Worm (Caenorhabditis elegans): ENCODE data around the gene mdt-15.

mdt-15 gene

DNA sequence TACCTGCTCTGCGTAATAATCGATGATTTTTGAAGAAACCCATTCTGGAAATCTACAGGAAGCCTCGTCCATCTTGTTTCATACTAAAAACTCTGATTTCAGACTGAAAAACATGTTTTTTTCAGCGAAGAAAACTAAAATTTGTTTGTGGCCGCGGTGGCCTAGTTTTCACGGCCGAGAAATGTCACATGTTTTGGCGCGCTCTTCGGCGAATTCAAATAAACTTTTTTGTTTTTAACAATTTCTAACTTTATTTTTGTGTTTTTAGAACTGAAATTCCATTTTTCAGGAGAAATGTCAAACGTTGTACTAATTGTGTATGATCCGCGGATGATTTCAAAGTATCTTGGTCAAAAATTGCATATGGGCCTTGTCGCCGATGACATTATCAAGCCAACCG is 30.6 kb downstream of the mdt-15 start, which contains the start of the genes polq-1 and him-10:
Gene polq-1 (minus strand): TSS at position 190 of the 400 bp plus-strand sequence.
Gene him-10 (plus strand): TSS at position 290 of the 400 bp plus-strand sequence.
- no peak for TF ChIP-seq tbx-37 (GFP tag; conservative IDR thresholded peaks at IDR 0.05)
- TF ChIP-seq flt-1 (GFP tag; IDR thresholded peaks at IDR 0.05) = no peak
- no peak for TF ChIP-seq ceh-13 (GFP tag; optimal IDR thresholded peaks at IDR 0.05)
- no peak for TF ChIP-seq hmbx-1 (tag; optimal IDR thresholded peaks at IDR 0.05)
- no peak for TF ChIP-seq F13C5.2 (tag; optimal IDR thresholded peaks at IDR 0.05)
- no peak for TF ChIP-seq tra-4 (tag; optimal IDR thresholded peaks at IDR 0.05)
- no peak for TF ChIP-seq hmg-4 (GFP tag; optimal IDR thresholded peaks at IDR 0.05)
- no peak for TF ChIP-seq ceh-36 (tag; optimal IDR thresholded peaks at IDR 0.05)
- no peak for TF ChIP-seq scrt-1 (GFP tag; IDR thresholded peaks at IDR 0.05)
- TF ChIP-seq aly-1 (tag; optimal IDR thresholded peaks at IDR 0.05) = no peak
- TF ChIP-seq ama-1 (optimal IDR thresholded peaks at IDR 0.05) = no peak
- no peak for TF ChIP-seq hnd-1 (tag; optimal IDR thresholded peaks at IDR 0.05)
- no peak for TF ChIP-seq pes-1 (GFP tag; IDR thresholded peaks at IDR 0.05)
- no peak for TF ChIP-seq sea-1 (GFP tag; conservative IDR thresholded peaks at IDR 0.05)
- TF ChIP-seq ets-7 (tag; optimal IDR thresholded peaks at IDR 0.05) = no peak

DNA sequence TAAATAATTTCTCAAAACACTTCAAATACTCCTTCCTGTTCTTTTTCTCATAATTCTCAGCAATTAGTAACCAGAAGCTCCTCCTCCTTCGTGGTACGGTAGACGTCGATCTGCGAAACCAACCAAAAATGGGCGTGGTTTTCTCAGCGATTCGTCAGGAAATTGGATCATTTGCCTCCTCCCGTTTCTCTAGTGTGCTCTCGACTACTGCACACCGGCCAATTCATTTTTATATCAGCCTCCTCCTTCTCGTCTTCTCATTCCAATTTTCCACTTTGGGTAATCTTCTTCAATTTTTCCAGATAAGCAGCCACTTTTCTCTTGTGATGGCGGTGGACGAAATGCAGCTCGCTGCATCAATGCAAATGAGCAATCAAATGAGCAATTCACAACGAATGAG is 34.8 kb downstream of the mdt-15 start, which contains the start of gene ceh-10:
Gene ceh-10 (plus strand): TSS at position 301 of the 400 bp plus-strand sequence.
- TF ChIP-seq ceh-36 (tag; optimal IDR thresholded peaks at IDR 0.05) (no peak), sea-1 (GFP tag; conservative IDR thresholded peaks at IDR 0.05) (no peak), ets-7 (tag; optimal IDR thresholded peaks at IDR 0.05) (no peak), scrt-1 (GFP tag; IDR thresholded peaks at IDR 0.05) (no peak), hnd-1 (tag; optimal IDR thresholded peaks at IDR 0.05) (no peak), flt-1 (GFP tag; IDR thresholded peaks at IDR 0.05) (no peak), tra-4 (tag; optimal IDR thresholded peaks at IDR 0.05) (no peak), tbx-37 (GFP tag; conservative IDR thresholded peaks at IDR 0.05) (no peak)

DNA sequence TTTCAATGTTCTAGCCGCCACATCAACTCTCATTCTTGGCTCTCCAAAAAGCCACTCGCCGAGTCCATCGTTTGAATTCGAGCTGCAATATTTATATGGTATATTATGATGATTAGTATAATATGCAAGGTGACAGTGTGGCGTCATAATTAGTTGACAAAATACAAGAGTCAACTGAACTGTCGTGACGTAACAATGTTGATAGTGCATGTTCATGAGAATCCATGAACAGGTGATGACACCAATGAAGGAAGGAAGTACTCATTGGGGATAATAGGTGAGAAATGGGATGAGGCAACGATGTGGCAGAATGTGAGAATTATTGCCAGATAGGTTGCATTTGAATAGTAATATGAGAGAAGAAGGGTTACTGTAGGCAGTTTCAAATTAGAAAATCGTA is 38.6 kb downstream of the mdt-15 start:
- no peak for TF ChIP-seq tbx-37 (GFP tag; conservative IDR thresholded peaks at IDR 0.05)
- no peak for TF ChIP-seq ets-7 (tag; optimal IDR thresholded peaks at IDR 0.05)
- TF ChIP-seq hnd-1 (tag; optimal IDR thresholded peaks at IDR 0.05) = no peak
- TF ChIP-seq tbx-11 (GFP tag; IDR thresholded peaks at IDR 0.05) = no peak
- TF ChIP-seq pes-1 (GFP tag; IDR thresholded peaks at IDR 0.05) = no peak
- no peak for TF ChIP-seq sea-1 (GFP tag; conservative IDR thresholded peaks at IDR 0.05)
- no peak for TF ChIP-seq scrt-1 (GFP tag; IDR thresholded peaks at IDR 0.05)
- no peak for TF ChIP-seq tra-4 (tag; optimal IDR thresholded peaks at IDR 0.05)
- no peak for TF ChIP-seq ama-1 (optimal IDR thresholded peaks at IDR 0.05)
- no peak for TF ChIP-seq hmbx-1 (tag; optimal IDR thresholded peaks at IDR 0.05)
- no peak for TF ChIP-seq hmg-4 (GFP tag; optimal IDR thresholded peaks at IDR 0.05)
- TF ChIP-seq flt-1 (GFP tag; IDR thresholded peaks at IDR 0.05) = no peak
- TF ChIP-seq F13C5.2 (tag; optimal IDR thresholded peaks at IDR 0.05) = no peak
- no peak for TF ChIP-seq ceh-36 (tag; optimal IDR thresholded peaks at IDR 0.05)
- no peak for TF ChIP-seq aly-1 (tag; optimal IDR thresholded peaks at IDR 0.05)
- no peak for TF ChIP-seq B0310.2 (tag; optimal IDR thresholded peaks at IDR 0.05)
- no peak for TF ChIP-seq ceh-13 (GFP tag; optimal IDR thresholded peaks at IDR 0.05)

DNA sequence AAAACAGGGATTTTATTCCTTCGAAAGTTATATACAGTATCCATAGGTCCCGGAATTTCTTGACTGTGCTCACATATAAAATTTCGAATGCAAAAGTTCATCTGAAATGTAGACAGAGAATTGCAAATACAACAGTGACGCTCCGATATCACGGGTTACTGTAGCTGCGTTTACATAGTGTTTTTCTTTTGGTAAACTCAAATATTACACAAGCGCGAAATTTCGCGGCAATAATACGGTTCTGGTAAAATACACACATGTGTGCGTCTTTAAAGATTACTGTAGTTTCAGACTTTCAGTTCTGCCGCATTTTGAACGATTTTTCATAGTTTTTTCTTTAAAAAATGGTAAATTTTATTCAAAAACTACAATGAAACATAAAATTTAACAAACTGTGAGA is 43.0 kb downstream of the mdt-15 start, which contains the start of gene rev-3:
Gene rev-3 (minus strand): TSS at position 101 of the 400 bp plus-strand sequence.
- TF ChIP-seq ets-7 (tag; optimal IDR thresholded peaks at IDR 0.05) (no peak), ama-1 (optimal IDR thresholded peaks at IDR 0.05) (no peak), hmg-4 (GFP tag; optimal IDR thresholded peaks at IDR 0.05) (no peak), tra-4 (tag; optimal IDR thresholded peaks at IDR 0.05) (no peak), sea-1 (GFP tag; conservative IDR thresholded peaks at IDR 0.05) (no peak), ceh-36 (tag; optimal IDR thresholded peaks at IDR 0.05) (no peak), hnd-1 (tag; optimal IDR thresholded peaks at IDR 0.05) (no peak), flt-1 (GFP tag; IDR thresholded peaks at IDR 0.05) (no peak), B0310.2 (tag; optimal IDR thresholded peaks at IDR 0.05) (no peak), aly-1 (tag; optimal IDR thresholded peaks at IDR 0.05) (no peak), F13C5.2 (tag; optimal IDR thresholded peaks at IDR 0.05) (no peak), hmbx-1 (tag; optimal IDR thresholded peaks at IDR 0.05) (no peak), scrt-1 (GFP tag; IDR thresholded peaks at IDR 0.05) (no peak), tbx-37 (GFP tag; conservative IDR thresholded peaks at IDR 0.05) (no peak), tbx-11 (GFP tag; IDR thresholded peaks at IDR 0.05) (no peak), ceh-13 (GFP tag; optimal IDR thresholded peaks at IDR 0.05) (no peak), pes-1 (GFP tag; IDR thresholded peaks at IDR 0.05) (no peak)

DNA sequence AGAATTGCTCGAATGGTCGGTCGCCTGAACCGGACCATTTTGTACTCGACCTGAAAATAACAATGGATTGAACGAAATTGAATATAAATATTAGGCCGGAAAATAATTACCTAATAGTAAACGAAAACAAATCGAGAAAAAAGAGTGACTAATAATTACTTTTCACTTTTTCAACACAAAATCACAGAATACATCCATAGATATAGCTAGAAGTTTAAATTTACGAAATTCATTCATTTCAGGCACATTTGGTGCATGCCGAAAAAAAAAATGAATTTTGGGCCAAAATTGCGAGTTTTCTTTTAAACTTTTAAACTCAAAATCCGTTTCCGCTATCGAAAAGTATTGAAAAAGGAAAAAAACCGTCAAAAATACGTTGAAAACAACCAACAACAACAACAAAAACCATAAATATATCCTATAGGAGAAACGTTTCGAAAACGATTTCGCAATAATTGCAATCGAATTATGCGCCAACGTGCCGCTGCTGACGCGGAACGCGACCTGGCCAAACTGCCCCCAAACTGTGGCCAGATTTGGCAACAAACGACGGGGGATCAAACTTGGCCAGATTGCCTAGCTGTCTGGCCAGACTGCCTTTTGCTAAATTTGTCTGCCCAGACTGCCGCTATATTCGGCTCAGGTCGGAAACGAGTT is 48.1 kb downstream of the mdt-15 start, which contains the start of gene Y37B11A.3:
Gene Y37B11A.3 (minus strand): TSS at position 51 of the 657 bp plus-strand sequence.
- TF ChIP-seq tra-4 (tag; optimal IDR thresholded peaks at IDR 0.05) (no peak), pes-1 (GFP tag; IDR thresholded peaks at IDR 0.05) (no peak), hmbx-1 (tag; optimal IDR thresholded peaks at IDR 0.05) (no peak), scrt-1 (GFP tag; IDR thresholded peaks at IDR 0.05) (no peak), sea-1 (GFP tag; conservative IDR thresholded peaks at IDR 0.05) (no peak), hnd-1 (tag; optimal IDR thresholded peaks at IDR 0.05) (no peak), F13C5.2 (tag; optimal IDR thresholded peaks at IDR 0.05) (no peak), aly-1 (tag; optimal IDR thresholded peaks at IDR 0.05) (no peak)

DNA sequence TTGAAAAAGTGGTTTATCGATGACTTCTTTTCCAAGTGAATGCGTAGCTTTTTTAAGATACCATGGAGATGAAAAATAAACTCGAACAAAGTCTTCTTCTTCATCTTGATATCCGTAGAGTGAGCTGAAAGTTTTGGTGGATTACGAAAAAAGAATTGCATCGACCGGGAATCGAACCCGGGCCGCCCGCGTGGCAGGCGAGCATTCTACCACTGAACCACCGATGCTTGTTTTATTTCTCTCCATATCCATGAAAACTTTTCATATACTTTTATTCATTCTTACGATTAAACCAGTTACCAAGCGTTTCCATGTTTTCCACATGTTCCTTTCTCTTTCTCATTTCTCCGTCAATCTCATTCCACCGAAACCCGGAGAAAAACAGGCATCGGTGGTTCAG is 51.5 kb downstream of the mdt-15 start:
- TF ChIP-seq F13C5.2 (tag; optimal IDR thresholded peaks at IDR 0.05) (no peak), hnd-1 (tag; optimal IDR thresholded peaks at IDR 0.05) (no peak), scrt-1 (GFP tag; IDR thresholded peaks at IDR 0.05) (no peak), ceh-13 (GFP tag; optimal IDR thresholded peaks at IDR 0.05) (no peak), flt-1 (GFP tag; IDR thresholded peaks at IDR 0.05) (no peak), hmbx-1 (tag; optimal IDR thresholded peaks at IDR 0.05) (no peak)
